Worm (Caenorhabditis elegans) whole organism, L4 larva: Measurements from ENCODE around the gene T25G12.6.
A peak's percentile ranks its signal among the peaks of the same experiment; 100 is the strongest.

Experiments
- ceh-82 ChIP-seq: sonication (generic microtip); optimal IDR thresholded peaks from 2 replicates; lab custom pipeline; 2017; ENCODE audit warnings: missing biosample characterization, missing genetic modification characterization
- ces-1 ChIP-seq: fragments of 150-350 bp; sonication (generic microtip); optimal IDR thresholded peaks from 4 replicates; lab custom pipeline; 2014; ENCODE audit warnings: missing biosample characterization, missing genetic modification reagents, missing genetic modification characterization
- dmd-8 ChIP-seq: fragments of 200-800 bp; sonication (Bioruptor generic); IDR thresholded peaks from 2 replicates; pipeline ENCODE4 v1.3.6; 2022; ENCODE audit warnings: missing genetic modification characterization, missing compliant biosample characterization
- fkh-10 ChIP-seq: fragments of 150-350 bp; optimal IDR thresholded peaks from 2 replicates; lab custom pipeline; 2014; ENCODE audit warnings: missing biosample characterization, missing genetic modification reagents, missing genetic modification characterization
- mdl-1 ChIP-seq, 2 experiments: fragments of 150-350 bp in 1 of 2; sonication (generic microtip) in 1 of 2; optimal IDR thresholded peaks; 2 replicates each; lab custom pipeline; 2014 to 2017; ENCODE audit warnings: missing biosample characterization in 2 of 2, missing genetic modification characterization in 2 of 2
- nhr-48 ChIP-seq: sonication (generic microtip); optimal IDR thresholded peaks from 2 replicates; lab custom pipeline; 2016; ENCODE audit warnings: mild to moderate bottlenecking, missing genetic modification characterization, missing compliant biosample characterization
- unc-39 ChIP-seq: sonication (generic microtip); optimal IDR thresholded peaks from 2 replicates; lab custom pipeline; 2017; ENCODE audit warnings: missing biosample characterization, missing genetic modification characterization

DNA sequence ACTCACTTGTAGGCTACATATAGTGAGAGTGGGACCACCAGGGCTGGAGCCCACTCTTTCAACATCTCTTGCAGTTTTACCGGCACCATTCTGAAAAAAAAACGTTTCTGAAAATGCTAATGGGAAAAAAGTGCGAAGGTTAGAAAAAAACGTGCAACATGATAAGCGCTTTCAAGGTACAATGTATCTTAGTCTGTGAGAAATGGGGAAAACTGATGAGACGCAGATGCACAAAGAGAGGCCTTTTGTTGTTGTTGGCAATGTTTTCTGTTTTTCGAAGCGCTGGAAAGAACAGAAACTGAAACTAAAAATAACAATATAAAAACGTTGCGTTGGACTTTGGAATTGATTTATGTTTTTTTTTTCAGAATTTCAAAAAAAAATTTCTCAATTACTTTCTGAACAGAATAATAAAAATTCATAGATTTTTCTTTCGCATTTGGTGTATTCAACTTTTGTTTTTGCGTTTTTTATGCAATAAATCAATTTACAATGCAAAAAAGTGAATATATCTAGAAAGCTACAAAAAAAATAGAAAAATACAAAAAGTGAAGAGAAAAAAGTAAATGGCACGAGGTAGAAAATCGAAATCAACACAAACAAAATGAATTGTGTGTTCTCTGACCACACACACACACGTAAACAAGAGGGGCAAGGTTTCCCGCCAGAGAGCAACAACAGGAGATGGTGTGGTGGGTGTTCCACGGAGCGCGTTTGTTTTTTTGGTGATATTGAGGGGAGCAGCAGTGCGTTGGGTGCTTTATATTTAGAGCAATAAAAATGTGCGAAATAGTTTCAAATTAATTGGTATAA, 5.9 kb upstream of the T25G12.6 start, which contains the start of gene dhs-30:
- TF ChIP-seq fkh-10 (GFP tag; lab: Kevin White, UChicago), result peak; percentile 4
- TF ChIP-seq mdl-1 (tag; optimal IDR thresholded peaks at IDR 0.05; lab: Kevin White, UChicago), result peak in 1 of 2 experiments; percentile 57
- TF ChIP-seq dmd-8 (GFP tag; lab: Robert Waterston, UW), result no peak
- TF ChIP-seq ceh-82, result no peak
- TF ChIP-seq nhr-48, result no peak
- no peak for TF ChIP-seq ces-1
- no peak for TF ChIP-seq unc-39
